Worm (Caenorhabditis elegans): ENCODE results near the gene clec-27.

DNA sequence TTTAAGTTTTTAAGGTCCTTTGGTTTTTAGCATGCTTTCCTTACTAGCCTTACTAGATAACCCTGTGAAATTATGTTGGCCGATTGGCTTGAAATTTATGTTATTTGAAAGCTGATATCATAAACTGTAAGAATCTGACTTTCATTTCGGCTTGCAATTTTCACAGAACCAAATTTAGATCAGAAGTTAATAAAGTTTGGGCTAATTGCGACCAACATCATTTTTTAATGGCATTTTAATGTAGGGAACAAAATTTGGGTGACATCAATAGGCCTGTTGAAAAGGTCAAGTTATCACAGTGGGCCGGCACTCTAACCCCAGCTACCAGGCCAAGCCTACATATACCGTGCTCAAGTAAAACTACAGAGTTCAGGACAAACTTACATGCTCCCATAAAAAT, 23.1 kb upstream of the clec-27 start:
- no peak for TF ChIP-seq tbx-2 (tag; optimal IDR thresholded peaks at IDR 0.05)
- TF ChIP-seq ama-1 (optimal IDR thresholded peaks at IDR 0.05): no peak
- TF ChIP-seq pqm-1 (tag; optimal IDR thresholded peaks at IDR 0.05): no peak
- TF ChIP-seq ceh-30 (tag; optimal IDR thresholded peaks at IDR 0.05): no peak
- no peak for TF ChIP-seq pag-3 (tag; optimal IDR thresholded peaks at IDR 0.05; ENCODE audit: borderline replicate concordance)
- TF ChIP-seq K09A11.1 (tag; optimal IDR thresholded peaks at IDR 0.05; ENCODE audit: insufficient read depth): no peak
